Worm (Caenorhabditis elegans) whole organism, L1 larva: ENCODE data around the gene swt-6.
A peak's percentile ranks its signal among the peaks of the same experiment; 100 is the strongest.

Source experiments
- lin-15B ChIP-seq: fragments of 150-350 bp; sonication (generic microtip); optimal IDR thresholded peaks from 3 replicates; lab custom pipeline; 2014; ENCODE audit warnings: missing biosample characterization, missing genetic modification characterization
- lsy-2 ChIP-seq, 2 experiments: fragments of 150-350 bp; optimal IDR thresholded peaks; 2 replicates each; lab custom pipeline; 2014; ENCODE audit warnings: missing biosample characterization in 2 of 2, missing genetic modification characterization in 2 of 2
- tbx-2 ChIP-seq: sonication (generic microtip); optimal IDR thresholded peaks from 2 replicates; lab custom pipeline; 2016; ENCODE audit warnings: missing genetic modification characterization, missing compliant biosample characterization
- ztf-4 ChIP-seq: fragments of 150-350 bp; optimal IDR thresholded peaks from 2 replicates; lab custom pipeline; 2014; ENCODE audit warnings: missing biosample characterization, missing genetic modification characterization

- TF ChIP-seq tbx-2 (tag; lab: Kevin White, UChicago) (no peak), lsy-2 (tag; optimal IDR thresholded peaks at IDR 0.05; lab: Kevin White, UChicago) (peak in 1 of 2 experiments; percentile 45), lin-15B (tag; lab: Kevin White, UChicago) (no peak), ztf-4 (tag; lab: Kevin White, UChicago) (no peak)
These were observed 46.5 kb upstream of the swt-6 start for ce11 chrV:13907557-13908104.
